Worm (Caenorhabditis elegans) whole organism, late embryonic: ENCODE data around the gene F16G10.3.

ENCODE experiments used
- ama-1 ChIP-seq: fragments of 150-350 bp; optimal IDR thresholded peaks from 2 replicates; lab custom pipeline; 2014
- ceh-48 ChIP-seq: sonication (generic microtip); optimal IDR thresholded peaks from 2 replicates; lab custom pipeline; 2016; ENCODE audit warnings: missing genetic modification characterization, inconsistent platforms, missing compliant biosample characterization
- elt-2 ChIP-seq: sonication (generic microtip); optimal IDR thresholded peaks from 2 replicates; lab custom pipeline; 2016; ENCODE audit warnings: missing genetic modification reagents, missing genetic modification characterization, missing compliant biosample characterization
- mec-3 ChIP-seq: sonication (generic microtip); optimal IDR thresholded peaks from 2 replicates; lab custom pipeline; 2016; ENCODE audit warnings: borderline replicate concordance, missing genetic modification characterization, missing compliant biosample characterization
- nhr-232 ChIP-seq: sonication (generic microtip); optimal IDR thresholded peaks from 2 replicates; lab custom pipeline; 2016; ENCODE audit warnings: missing genetic modification characterization, missing compliant biosample characterization
- pha-2 ChIP-seq: sonication (generic microtip); optimal IDR thresholded peaks from 2 replicates; lab custom pipeline; 2017; ENCODE audit warnings: mild to moderate bottlenecking, missing genetic modification characterization, missing compliant biosample characterization
- pros-1 ChIP-seq: fragments of 150-350 bp; optimal IDR thresholded peaks from 2 replicates; lab custom pipeline; 2014; ENCODE audit warnings: missing biosample characterization, missing genetic modification reagents, missing genetic modification characterization
- unc-55 ChIP-seq: sonication (generic microtip); optimal IDR thresholded peaks from 2 replicates; lab custom pipeline; 2017; ENCODE audit warnings: missing biosample characterization, missing genetic modification reagents, missing genetic modification characterization

DNA sequence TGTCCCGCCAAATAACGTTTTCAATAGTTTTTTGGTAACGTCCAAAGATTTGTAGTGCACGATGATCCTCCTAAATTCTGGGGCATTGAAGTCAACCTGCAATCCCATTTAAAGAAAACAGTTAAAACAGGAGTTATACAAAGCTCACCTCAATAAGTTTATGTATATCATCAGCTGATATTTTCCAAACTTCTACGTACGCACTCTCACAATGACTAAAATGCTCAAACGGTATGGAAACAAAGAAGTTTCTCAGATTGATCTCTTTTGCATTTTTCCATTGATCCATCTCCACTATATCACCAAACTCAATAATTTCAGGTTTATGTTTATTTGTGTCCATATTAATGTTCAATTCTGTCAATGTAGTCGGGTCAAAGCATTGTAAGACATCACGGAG, 39.4 kb downstream of the F16G10.3 start:
- TF ChIP-seq unc-55 (GFP tag; lab: Kevin White, UChicago) (no peak), mec-3 (tag; lab: Kevin White, UChicago) (no peak), ama-1 (no peak), pha-2 (no peak), elt-2 (no peak), nhr-232 (tag; lab: Kevin White, UChicago) (no peak), ceh-48 (no peak), pros-1 (no peak)
